Worm (Caenorhabditis elegans): ENCODE data around the gene smrc-1.
A peak's percentile ranks its signal among the peaks of the same experiment; 100 is the strongest.

Gene smrc-1

ce11 chrIII:6382987-6383602, 7.6 kb upstream of the smrc-1 start, which contains the start of gene let-716 (continued):
- TF ChIP-seq mdt-29 (GFP tag; IDR thresholded peaks at IDR 0.05) (no peak), mes-2 (tag; optimal IDR thresholded peaks at IDR 0.05; ENCODE audit: poor library complexity, severe bottlenecking) (peak; percentile 40), unc-62 (GFP tag; optimal IDR thresholded peaks at IDR 0.05 in 1 of 2) (peak in 1 of 2 experiments; percentile 14), unc-62 (tag; optimal IDR thresholded peaks at IDR 0.05) (no peak)

ce11 chrIII:6389533-6389932, 1.2 kb upstream of the smrc-1 start, which contains the start of gene C16A3.2:
C16A3.2 (plus strand) TSS chrIII:6389833.
- no peak for TF ChIP-seq nhr-76 (tag; optimal IDR thresholded peaks at IDR 0.05)
- TF ChIP-seq vab-7 (GFP tag; IDR thresholded peaks at IDR 0.05), result no peak
- TF ChIP-seq mdl-1 (tag; optimal IDR thresholded peaks at IDR 0.05), result no peak

ce11 chrIII:6395706-6396232, 5.0 kb downstream of the smrc-1 start, which contains the start of gene oatr-1:
oatr-1 (minus strand) TSS chrIII:6396182.
- TF ChIP-seq egl-27 (tag; optimal IDR thresholded peaks at IDR 0.05) (no peak), daf-16 (GFP tag; optimal IDR thresholded peaks at IDR 0.05) (no peak), daf-16 (tag; optimal IDR thresholded peaks at IDR 0.05) (peak; percentile 41), nhr-10 (tag; optimal IDR thresholded peaks at IDR 0.05) (no peak), T26A8.4 (GFP tag; IDR thresholded peaks at IDR 0.05) (no peak), lin-1 (GFP tag; IDR thresholded peaks at IDR 0.05) (no peak), madf-9 (GFP tag; conservative IDR thresholded peaks at IDR 0.05) (no peak), daf-12 (tag; optimal IDR thresholded peaks at IDR 0.05) (no peak), zip-2 (tag; optimal IDR thresholded peaks at IDR 0.05) (no peak), R02D3.7 (tag; optimal IDR thresholded peaks at IDR 0.05) (no peak), Y5F2A.4 (GFP tag; optimal IDR thresholded peaks at IDR 0.05) (no peak), ces-1 (GFP tag; optimal IDR thresholded peaks at IDR 0.05) (no peak), ceh-32 (tag; optimal IDR thresholded peaks at IDR 0.05; ENCODE audit: poor library complexity) (no peak), lsy-2 (tag; optimal IDR thresholded peaks at IDR 0.05) (no peak), nhr-6 (tag; optimal IDR thresholded peaks at IDR 0.05) (no peak), zip-11 (GFP tag; IDR thresholded peaks at IDR 0.05) (no peak), ceh-82 (tag; optimal IDR thresholded peaks at IDR 0.05) (no peak), hlh-11 (tag; optimal IDR thresholded peaks at IDR 0.05) (peak; percentile 25), pha-4 (GFP tag; IDR thresholded peaks at IDR 0.05) (no peak), pha-4 (tag; optimal IDR thresholded peaks at IDR 0.05) (no peak), nhr-42 (GFP tag; IDR thresholded peaks at IDR 0.05) (no peak), attf-4 (tag; optimal IDR thresholded peaks at IDR 0.05) (no peak), dmd-6 (GFP tag; IDR thresholded peaks at IDR 0.05) (peak; percentile 66), ZK337.2 (GFP tag; IDR thresholded peaks at IDR 0.05) (no peak), F26F4.8 (GFP tag; conservative IDR thresholded peaks at IDR 0.05) (no peak), lin-39 (tag; optimal IDR thresholded peaks at IDR 0.05) (no peak), spr-3 (GFP tag; optimal IDR thresholded peaks at IDR 0.05) (no peak), saeg-2 (GFP tag; IDR thresholded peaks at IDR 0.05) (no peak), F37D6.2 (tag; optimal IDR thresholded peaks at IDR 0.05) (no peak), aha-1 (tag) (peak; percentile 49), unc-62 (GFP tag; optimal IDR thresholded peaks at IDR 0.05 in 1 of 2) (no peak), unc-62 (tag; optimal IDR thresholded peaks at IDR 0.05) (no peak), zag-1 (tag; optimal IDR thresholded peaks at IDR 0.05) (no peak), lir-3 (tag; optimal IDR thresholded peaks at IDR 0.05) (no peak), daf-19 (GFP tag; conservative IDR thresholded peaks at IDR 0.05) (no peak), dve-1 (tag; optimal IDR thresholded peaks at IDR 0.05; ENCODE audit: insufficient read depth) (peak; percentile 27), vab-7 (GFP tag; IDR thresholded peaks at IDR 0.05) (no peak), nhr-76 (tag; optimal IDR thresholded peaks at IDR 0.05) (no peak), zfp-3 (GFP tag; conservative IDR thresholded peaks at IDR 0.05) (no peak), lim-7 (GFP tag; IDR thresholded peaks at IDR 0.05) (no peak), skn-1 (tag; optimal IDR thresholded peaks at IDR 0.05) (no peak), nhr-28 (tag; optimal IDR thresholded peaks at IDR 0.05) (peak; percentile 48), mxl-3 (GFP tag; optimal IDR thresholded peaks at IDR 0.05) (peak; percentile 80), mdl-1 (tag; optimal IDR thresholded peaks at IDR 0.05) (peak in 1 of 2 experiments; percentile 65), ceh-28 (tag; optimal IDR thresholded peaks at IDR 0.05) (no peak)
